Worm (Caenorhabditis elegans) whole organism, L2 larva: Measurements from ENCODE around the gene cyp-33A1.

ENCODE experiments used
- aly-2 ChIP-seq: fragments of 150-350 bp; optimal IDR thresholded peaks from 2 replicates; lab custom pipeline; 2014; ENCODE audit warnings: missing biosample characterization, missing genetic modification characterization
- lin-39 ChIP-seq: fragments of 150-350 bp; optimal IDR thresholded peaks from 2 replicates; lab custom pipeline; 2014; ENCODE audit warnings: missing biosample characterization, missing genetic modification reagents, missing genetic modification characterization
- nhr-11 ChIP-seq: fragments of 150-350 bp; optimal IDR thresholded peaks from 2 replicates; lab custom pipeline; 2014; ENCODE audit warnings: missing biosample characterization, missing genetic modification characterization
- nhr-12 ChIP-seq: fragments of 150-350 bp; optimal IDR thresholded peaks from 2 replicates; lab custom pipeline; 2014; ENCODE audit warnings: missing biosample characterization, missing genetic modification characterization
- nhr-129 ChIP-seq: fragments of 150-350 bp; optimal IDR thresholded peaks from 2 replicates; lab custom pipeline; 2014; ENCODE audit warnings: missing biosample characterization, missing genetic modification characterization
- nhr-6 ChIP-seq: fragments of 150-350 bp; optimal IDR thresholded peaks from 2 replicates; lab custom pipeline; 2014; ENCODE audit warnings: missing biosample characterization, missing genetic modification characterization
- snpc-4 ChIP-seq: fragments of 150-350 bp; optimal IDR thresholded peaks from 2 replicates; lab custom pipeline; 2014; ENCODE audit warnings: missing biosample characterization, missing genetic modification characterization
- unc-62 ChIP-seq: fragments of 150-350 bp; optimal IDR thresholded peaks from 2 replicates; lab custom pipeline; 2014; ENCODE audit warnings: missing biosample characterization, missing genetic modification reagents, missing genetic modification characterization
- ztf-4 ChIP-seq: fragments of 150-350 bp; optimal IDR thresholded peaks from 2 replicates; lab custom pipeline; 2014; ENCODE audit warnings: missing biosample characterization, missing genetic modification characterization

- TF ChIP-seq nhr-6 (no peak), ztf-4 (tag; lab: Kevin White, UChicago) (no peak), nhr-129 (tag; lab: Kevin White, UChicago) (no peak), lin-39 (tag; lab: Kevin White, UChicago) (no peak), unc-62 (GFP tag; lab: Kevin White, UChicago) (no peak), aly-2 (tag; lab: Kevin White, UChicago) (no peak), nhr-12 (tag; lab: Kevin White, UChicago) (no peak), nhr-11 (tag; lab: Kevin White, UChicago) (no peak), snpc-4 (tag; lab: Kevin White, UChicago) (no peak)
Observed at ce11 chrV:7641718-7642117, 39.5 kb downstream of the cyp-33A1 start.
